Fruit fly (Drosophila melanogaster) whole organism, embryonic: ENCODE data around the gene Hrs.

Experiments used
- Bdp1 ChIP-seq: fragments of 200-800 bp; sonication (Bioruptor generic); optimal IDR thresholded peaks from 3 replicates; lab custom pipeline; 2016; ENCODE audit warnings: missing biosample characterization, missing genetic modification characterization
- C15 ChIP-seq: fragments of 200-800 bp; sonication (Bioruptor generic); IDR thresholded peaks from 3 replicates; pipeline ENCODE4 v1.3.6; 2022; ENCODE audit warnings: missing biosample characterization, missing genetic modification characterization
- CG11093 ChIP-seq: fragments of 200-800 bp; sonication (Bioruptor generic); IDR thresholded peaks from 3 replicates; pipeline ENCODE4 v1.3.6; 2022; ENCODE audit warnings: missing biosample characterization, missing genetic modification characterization
- CG11504 ChIP-seq: fragments of 200-800 bp; sonication (Bioruptor generic); optimal IDR thresholded peaks from 3 replicates; lab custom pipeline; 2019; ENCODE audit warnings: missing biosample characterization, mild to moderate bottlenecking, missing genetic modification characterization, moderate library complexity
- CG12744 ChIP-seq: fragments of 200-800 bp; sonication (Bioruptor generic); optimal IDR thresholded peaks from 2 replicates; lab custom pipeline; 2016; ENCODE audit warnings: missing biosample characterization, missing genetic modification characterization
- CG15514 ChIP-seq: fragments of 200-800 bp; sonication (Bioruptor generic); optimal IDR thresholded peaks from 3 replicates; lab custom pipeline; 2017; ENCODE audit warnings: missing biosample characterization, missing genetic modification characterization, mild to moderate bottlenecking, moderate library complexity, missing genetic modification reagents
- CG15696 ChIP-seq: fragments of 200-800 bp; sonication (Bioruptor generic); optimal IDR thresholded peaks from 2 replicates; lab custom pipeline; 2019; ENCODE audit warnings: missing biosample characterization, mild to moderate bottlenecking, missing genetic modification characterization, moderate library complexity
- CG17802 ChIP-seq: fragments of 200-800 bp; sonication (Bioruptor generic); optimal IDR thresholded peaks from 2 replicates; lab custom pipeline; 2018; ENCODE audit warnings: missing biosample characterization, mild to moderate bottlenecking, missing genetic modification characterization, moderate library complexity
- CG18599 ChIP-seq: fragments of 200-800 bp; sonication (Bioruptor generic); optimal IDR thresholded peaks from 3 replicates; lab custom pipeline; 2017; ENCODE audit warnings: missing biosample characterization, missing genetic modification characterization, mild to moderate bottlenecking, moderate library complexity, missing genetic modification reagents
- CG2202 ChIP-seq: fragments of 200-800 bp; sonication (Bioruptor generic); optimal IDR thresholded peaks from 2 replicates; lab custom pipeline; 2018; ENCODE audit warnings: missing biosample characterization, mild to moderate bottlenecking, missing genetic modification characterization
- CG3163 ChIP-seq: fragments of 200-800 bp; sonication (Bioruptor generic); optimal IDR thresholded peaks from 3 replicates; lab custom pipeline; 2016; ENCODE audit warnings: missing biosample characterization, missing genetic modification characterization
- CG7963 ChIP-seq: fragments of 200-800 bp; sonication (Bioruptor generic); IDR thresholded peaks from 3 replicates; pipeline ENCODE4 v1.3.6; 2022; ENCODE audit warnings: missing biosample characterization, missing genetic modification characterization; ENCODE audit not compliant: partially characterized antibody
- CkIIα-i1 ChIP-seq: fragments of 200-800 bp; sonication (Bioruptor generic); IDR thresholded peaks from 2 replicates; pipeline ENCODE4 v1.3.6; 2022; ENCODE audit warnings: missing biosample characterization, missing genetic modification characterization
- CoRest ChIP-seq: fragments of 200-800 bp; sonication (Bioruptor generic); optimal IDR thresholded peaks from 3 replicates; lab custom pipeline; 2018; ENCODE audit warnings: missing biosample characterization, mild to moderate bottlenecking, missing genetic modification characterization, moderate library complexity
- Drgx ChIP-seq: fragments of 200-800 bp; sonication (Bioruptor generic); IDR thresholded peaks from 2 replicates; pipeline ENCODE4 v1.3.6; 2022; ENCODE audit warnings: missing biosample characterization, missing genetic modification characterization
- Gsc ChIP-seq: fragments of 200-800 bp; sonication (Bioruptor generic); IDR thresholded peaks from 2 replicates; pipeline ENCODE4 v1.3.6; 2022; ENCODE audit warnings: missing biosample characterization, missing genetic modification characterization
- HmgD ChIP-seq: fragments of 200-800 bp; sonication (Bioruptor generic); optimal IDR thresholded peaks from 3 replicates; lab custom pipeline; 2016; ENCODE audit warnings: missing biosample characterization, missing genetic modification characterization
- HmgZ ChIP-seq: fragments of 200-800 bp; sonication (Bioruptor generic); optimal IDR thresholded peaks from 2 replicates; lab custom pipeline; 2018; ENCODE audit warnings: missing biosample characterization, mild to moderate bottlenecking, missing genetic modification characterization
- Lhr ChIP-seq: fragments of 200-800 bp; sonication (Bioruptor generic); optimal IDR thresholded peaks from 3 replicates; lab custom pipeline; 2017; ENCODE audit warnings: mild to moderate bottlenecking, missing biosample characterization, missing genetic modification reagents, missing genetic modification characterization
- MBD-R2 ChIP-seq: fragments of 200-800 bp; sonication (Bioruptor generic); IDR thresholded peaks from 2 replicates; pipeline ENCODE4 v1.3.6; 2022; ENCODE audit warnings: missing biosample characterization, missing genetic modification characterization
- Meics ChIP-seq: fragments of 200-800 bp; sonication (Bioruptor generic); optimal IDR thresholded peaks from 2 replicates; lab custom pipeline; 2017; ENCODE audit warnings: missing biosample characterization, mild to moderate bottlenecking, missing genetic modification characterization
- Nf-YA ChIP-seq: fragments of 200-800 bp; sonication (Bioruptor generic); IDR thresholded peaks from 2 replicates; pipeline ENCODE4 v1.3.6; 2022; ENCODE audit warnings: missing biosample characterization, missing genetic modification characterization
- Oaz ChIP-seq: fragments of 200-800 bp; sonication (Bioruptor generic); IDR thresholded peaks from 2 replicates; pipeline ENCODE4 v1.3.6; 2022; ENCODE audit warnings: missing biosample characterization, missing genetic modification characterization
- Pdp1 ChIP-seq, 2 experiments: fragments of 200-800 bp; sonication (Bioruptor generic); optimal IDR thresholded peaks; 3 replicates each; lab custom pipeline; 2016; ENCODE audit warnings: missing biosample characterization in 2 of 2, missing genetic modification characterization in 2 of 2, mild to moderate bottlenecking in 1 of 2, moderate library complexity in 1 of 2
- Scr ChIP-seq: fragments of 200-800 bp; sonication (Bioruptor generic); IDR thresholded peaks from 2 replicates; pipeline ENCODE4 v1.3.6; 2022; ENCODE audit warnings: missing biosample characterization, missing genetic modification characterization; ENCODE audit not compliant: partially characterized antibody
- Sox102F ChIP-seq: fragments of 200-800 bp; sonication (Bioruptor generic); optimal IDR thresholded peaks from 2 replicates; lab custom pipeline; 2018; ENCODE audit warnings: missing biosample characterization, mild to moderate bottlenecking, missing genetic modification characterization, moderate library complexity
- Vsx1 ChIP-seq: fragments of 200-800 bp; sonication (Bioruptor generic); optimal IDR thresholded peaks from 2 replicates; lab custom pipeline; 2017; ENCODE audit warnings: missing biosample characterization, mild to moderate bottlenecking, missing genetic modification characterization, missing genetic modification reagents
- ac ChIP-seq: fragments of 200-800 bp; sonication (Bioruptor generic); optimal IDR thresholded peaks from 3 replicates; lab custom pipeline; 2017; ENCODE audit warnings: missing biosample characterization, mild to moderate bottlenecking, missing genetic modification characterization
- bcd ChIP-seq: fragments of 200-800 bp; sonication (Bioruptor generic); optimal IDR thresholded peaks from 2 replicates; lab custom pipeline; 2017; ENCODE audit warnings: missing biosample characterization, mild to moderate bottlenecking, missing genetic modification characterization
- cas ChIP-seq: fragments of 200-800 bp; sonication (Bioruptor generic); IDR thresholded peaks from 2 replicates; pipeline ENCODE4 v1.3.6; 2022; ENCODE audit warnings: missing biosample characterization, missing genetic modification characterization
- ci ChIP-seq: fragments of 200-800 bp; sonication (Bioruptor generic); IDR thresholded peaks from 3 replicates; pipeline ENCODE4 v1.3.6; 2022; ENCODE audit warnings: missing biosample characterization, missing genetic modification characterization
- dmrt99B ChIP-seq: fragments of 200-800 bp; sonication (Bioruptor generic); optimal IDR thresholded peaks from 2 replicates; lab custom pipeline; 2018; ENCODE audit warnings: missing biosample characterization, mild to moderate bottlenecking, missing genetic modification characterization, moderate library complexity
- fd3F ChIP-seq: fragments of 200-800 bp; sonication (Bioruptor generic); optimal IDR thresholded peaks from 2 replicates; lab custom pipeline; 2018; ENCODE audit warnings: missing biosample characterization, mild to moderate bottlenecking, missing genetic modification characterization, moderate library complexity
- ftz-f1 ChIP-seq: fragments of 200-800 bp; sonication (Bioruptor generic); optimal IDR thresholded peaks from 2 replicates; lab custom pipeline; 2016; ENCODE audit warnings: missing biosample characterization, missing genetic modification characterization
- grau ChIP-seq: fragments of 200-800 bp; optimal IDR thresholded peaks from 3 replicates; lab custom pipeline; 2019; ENCODE audit warnings: missing biosample characterization, mild to moderate bottlenecking, missing genetic modification characterization, moderate library complexity
- lov ChIP-seq, 2 experiments: fragments of 200-800 bp in 1 of 2; fragments of >200 bp in 1 of 2; sonication (Bioruptor generic) in 1 of 2; IDR thresholded peaks in 1 of 2; optimal IDR thresholded peaks in 1 of 2; 2 replicates in 1 of 2; 3 replicates in 1 of 2; pipeline versions ENCODE4 v1.3.6 to Lab custom; 2017 to 2022; ENCODE audit warnings: missing biosample characterization in 1 of 2, missing genetic modification characterization in 1 of 2
- pfk ChIP-seq: fragments of 200-800 bp; sonication (Bioruptor generic); optimal IDR thresholded peaks from 2 replicates; lab custom pipeline; 2018; ENCODE audit warnings: missing biosample characterization, mild to moderate bottlenecking, missing genetic modification characterization, moderate library complexity
- phol ChIP-seq: fragments of 200-800 bp; sonication (Bioruptor generic); optimal IDR thresholded peaks from 3 replicates; lab custom pipeline; 2018; ENCODE audit warnings: missing biosample characterization, mild to moderate bottlenecking, missing genetic modification characterization, moderate library complexity
- repo ChIP-seq: fragments of 200-800 bp; sonication (Bioruptor generic); optimal IDR thresholded peaks from 2 replicates; lab custom pipeline; 2016; ENCODE audit warnings: missing biosample characterization, missing genetic modification characterization
- sc ChIP-seq, 3 experiments: fragments of >200 bp in 2 of 3; fragments of 200-800 bp in 1 of 3; sonication (Bioruptor generic) in 1 of 3; optimal IDR thresholded peaks; 2 replicates in 2 of 3; 3 replicates in 1 of 3; lab custom pipeline; 2017; ENCODE audit warnings: mild to moderate bottlenecking in 1 of 3, missing biosample characterization in 1 of 3, missing genetic modification characterization in 1 of 3, missing genetic modification reagents in 1 of 3
- seq ChIP-seq: fragments of 200-800 bp; sonication (Bioruptor generic); IDR thresholded peaks from 2 replicates; pipeline ENCODE4 v1.3.6; 2022; ENCODE audit warnings: missing biosample characterization, missing genetic modification characterization
- slou ChIP-seq: fragments of 200-800 bp; sonication (Bioruptor generic); optimal IDR thresholded peaks from 3 replicates; lab custom pipeline; 2016; ENCODE audit warnings: missing biosample characterization, missing genetic modification characterization
- sob ChIP-seq: fragments of 200-800 bp; sonication (Bioruptor generic); IDR thresholded peaks from 2 replicates; pipeline ENCODE4 v1.3.6; 2022; ENCODE audit warnings: missing biosample characterization, missing genetic modification characterization
- stc ChIP-seq: fragments of 200-800 bp; sonication (Bioruptor generic); IDR thresholded peaks from 2 replicates; pipeline ENCODE4 v1.3.6; 2022; ENCODE audit warnings: missing biosample characterization, missing genetic modification characterization
- tap ChIP-seq: fragments of 200-800 bp; optimal IDR thresholded peaks from 3 replicates; lab custom pipeline; 2019; ENCODE audit warnings: missing biosample characterization, mild to moderate bottlenecking, missing genetic modification characterization, moderate library complexity
- trem ChIP-seq: fragments of 200-800 bp; optimal IDR thresholded peaks from 3 replicates; lab custom pipeline; 2019; ENCODE audit warnings: missing biosample characterization, mild to moderate bottlenecking, missing genetic modification characterization, moderate library complexity
- tx ChIP-seq: fragments of 200-800 bp; sonication (Bioruptor generic); optimal IDR thresholded peaks from 2 replicates; lab custom pipeline; 2016; ENCODE audit warnings: missing biosample characterization, missing genetic modification characterization

Gene Hrs

DNA sequence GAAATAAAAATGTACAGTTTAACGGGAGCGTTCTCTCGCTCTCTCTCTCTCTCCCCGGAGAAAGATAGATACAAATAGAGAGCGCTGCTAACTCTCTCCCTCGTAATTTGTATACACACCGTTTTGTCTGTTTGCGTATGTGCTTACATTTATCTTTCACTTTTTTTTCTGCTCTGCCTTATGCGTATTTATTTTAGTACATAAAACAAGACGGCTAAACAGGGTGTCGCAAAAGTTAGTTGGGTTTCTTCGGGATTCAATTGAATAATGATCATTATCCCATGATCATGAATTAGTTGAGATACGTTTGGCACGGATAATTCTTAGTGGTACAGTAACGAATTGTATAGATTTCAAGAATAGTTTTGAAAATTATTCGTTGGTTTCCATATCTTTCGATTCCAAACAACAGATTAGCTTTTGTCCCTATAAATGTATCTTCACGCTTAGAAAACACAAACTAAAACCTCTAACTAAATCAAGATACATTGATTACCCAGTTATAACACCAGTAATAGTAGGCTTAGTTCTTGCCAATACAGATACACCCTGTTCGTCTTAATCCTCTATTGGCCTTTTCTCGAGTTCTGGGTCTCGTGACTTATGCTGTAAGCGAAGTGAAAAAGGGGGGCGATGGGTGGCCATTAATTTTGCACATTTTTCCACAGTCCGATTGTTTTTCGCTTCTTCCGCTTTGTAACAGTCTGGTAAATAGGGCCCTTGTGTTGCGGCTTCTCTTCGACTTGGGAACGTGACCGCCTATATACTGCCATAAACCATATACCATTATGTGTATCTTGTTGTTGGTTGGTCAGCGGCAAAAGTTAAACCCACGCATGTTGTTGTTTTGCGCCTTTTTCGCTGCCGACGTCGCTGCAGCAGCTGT lies 14.9 kb downstream of the Hrs start (continued):
- TF ChIP-seq CG7963, result no peak
- TF ChIP-seq CG15696 (tag; lab: Kevin White, UChicago), result peak; percentile 66
- TF ChIP-seq CG11093 (GFP tag; lab: Robert Waterston, UW), result no peak
- TF ChIP-seq CoRest (tag; lab: Kevin White, UChicago), result peak; percentile 85
- TF ChIP-seq dmrt99B (tag; lab: Kevin White, UChicago), result peak; percentile 86
- no peak for TF ChIP-seq stc (GFP tag; lab: Robert Waterston, UW)
- TF ChIP-seq phol, result peak; percentile 86
- peak; percentile 63 for TF ChIP-seq pfk
- no peak for TF ChIP-seq lov (optimal IDR thresholded peaks at IDR 0.05; lab: Kevin White, UChicago)
- TF ChIP-seq lov (GFP tag; IDR thresholded peaks at IDR 0.05; lab: Robert Waterston, UW), result no peak
- TF ChIP-seq Bdp1, result peak; percentile 20
- no peak for TF ChIP-seq seq (GFP tag; lab: Robert Waterston, UW)
- peak; percentile 69 for TF ChIP-seq fd3F (GFP tag; lab: Kevin White, UChicago)
- no peak for TF ChIP-seq ac (GFP tag; lab: Kevin White, UChicago)
- no peak for TF ChIP-seq Nf-YA
- TF ChIP-seq CG2202 (tag; lab: Kevin White, UChicago), result peak; percentile 72
- no peak for TF ChIP-seq Oaz (GFP tag; lab: Robert Waterston, UW)
- TF ChIP-seq CG12744 (GFP tag; lab: Kevin White, UChicago), result peak; percentile 40
- TF ChIP-seq HmgD (GFP tag; lab: Kevin White, UChicago), result peak; percentile 18
- no peak for TF ChIP-seq Gsc (GFP tag; lab: Robert Waterston, UW)
- TF ChIP-seq CG11504 (tag; lab: Kevin White, UChicago), result peak; percentile 85
- no peak for TF ChIP-seq ci (GFP tag; lab: Robert Waterston, UW)
- no peak for TF ChIP-seq sc (optimal IDR thresholded peaks at IDR 0.05; lab: Kevin White, UChicago)
- peak; percentile 71 for TF ChIP-seq sc (GFP tag; optimal IDR thresholded peaks at IDR 0.05; lab: Kevin White, UChicago)
- TF ChIP-seq Drgx (GFP tag; lab: Robert Waterston, UW), result no peak
- TF ChIP-seq CkIIα-i1 (GFP tag; lab: Robert Waterston, UW), result no peak
- TF ChIP-seq Sox102F (GFP tag; lab: Kevin White, UChicago), result peak; percentile 81
- TF ChIP-seq cas (GFP tag; lab: Robert Waterston, UW), result no peak
- peak; percentile 74 for TF ChIP-seq tx (GFP tag; lab: Kevin White, UChicago)
- TF ChIP-seq Lhr (GFP tag; lab: Kevin White, UChicago), result peak; percentile 49
- TF ChIP-seq slou (GFP tag; lab: Kevin White, UChicago), result peak; percentile 65
- TF ChIP-seq Pdp1 (GFP tag; optimal IDR thresholded peaks at IDR 0.05; lab: Kevin White, UChicago), result peak; percentile 52 to 70
- no peak for TF ChIP-seq Scr (GFP tag; lab: Robert Waterston, UW)
- no peak for TF ChIP-seq ftz-f1 (GFP tag; lab: Kevin White, UChicago)
- peak; percentile 92 for TF ChIP-seq CG18599
- peak; percentile 86 for TF ChIP-seq grau (tag; lab: Kevin White, UChicago)
- TF ChIP-seq Vsx1, result peak; percentile 88
- peak; percentile 91 for TF ChIP-seq Meics (GFP tag; lab: Kevin White, UChicago)
- peak; percentile 15 for TF ChIP-seq repo (GFP tag; lab: Kevin White, UChicago)
- no peak for TF ChIP-seq CG17802 (tag; lab: Kevin White, UChicago)
- TF ChIP-seq C15 (GFP tag; lab: Robert Waterston, UW), result no peak
- TF ChIP-seq tap, result peak; percentile 87
- TF ChIP-seq CG3163 (GFP tag; lab: Kevin White, UChicago), result peak; percentile 63
- peak; percentile 67 for TF ChIP-seq trem
- peak; percentile 83 for TF ChIP-seq bcd (GFP tag; lab: Kevin White, UChicago)
- peak; percentile 69 for TF ChIP-seq HmgZ (tag; lab: Kevin White, UChicago)
- TF ChIP-seq sob (GFP tag; lab: Robert Waterston, UW), result no peak
- no peak for TF ChIP-seq MBD-R2 (GFP tag; lab: Robert Waterston, UW)
- TF ChIP-seq CG15514, result peak; percentile 75
